Fruit fly (Drosophila melanogaster) whole organism, embryonic: ENCODE data around the gene Nep7.

Source experiments
- Adf1 ChIP-seq: fragments of 200-800 bp; sonication (Bioruptor generic); IDR thresholded peaks from 2 replicates; pipeline ENCODE4 v1.3.6; 2022; ENCODE audit warnings: missing biosample characterization, missing genetic modification characterization
- CG10431 ChIP-seq: fragments of 200-800 bp; sonication (Bioruptor generic); optimal IDR thresholded peaks from 3 replicates; lab custom pipeline; 2018; ENCODE audit warnings: missing biosample characterization, mild to moderate bottlenecking, missing genetic modification characterization
- CG13287 ChIP-seq: fragments of 200-800 bp; sonication (Bioruptor generic); IDR thresholded peaks from 2 replicates; pipeline ENCODE4 v1.3.6; 2022; ENCODE audit warnings: missing biosample characterization, missing genetic modification characterization; ENCODE audit not compliant: partially characterized antibody
- CG13624 ChIP-seq: fragments of 200-800 bp; sonication (Bioruptor generic); optimal IDR thresholded peaks from 2 replicates; lab custom pipeline; 2016; ENCODE audit warnings: missing biosample characterization, missing genetic modification characterization
- CG13894 ChIP-seq: fragments of 200-800 bp; sonication (Bioruptor generic); optimal IDR thresholded peaks from 3 replicates; lab custom pipeline; 2018; ENCODE audit warnings: missing biosample characterization, mild to moderate bottlenecking, missing genetic modification characterization, moderate library complexity
- CG15514 ChIP-seq: fragments of 200-800 bp; sonication (Bioruptor generic); optimal IDR thresholded peaks from 3 replicates; lab custom pipeline; 2017; ENCODE audit warnings: missing biosample characterization, missing genetic modification characterization, mild to moderate bottlenecking, moderate library complexity, missing genetic modification reagents
- CG2199 ChIP-seq: fragments of 200-800 bp; sonication (Bioruptor generic); IDR thresholded peaks from 3 replicates; pipeline ENCODE4 v1.3.6; 2022; ENCODE audit warnings: missing biosample characterization, missing genetic modification characterization
- CG2678 ChIP-seq: fragments of 200-800 bp; sonication (Bioruptor generic); optimal IDR thresholded peaks from 3 replicates; lab custom pipeline; 2019; ENCODE audit warnings: missing biosample characterization, mild to moderate bottlenecking, missing genetic modification characterization, moderate library complexity
- CG31441 ChIP-seq: fragments of 200-800 bp; sonication (Bioruptor generic); IDR thresholded peaks from 2 replicates; pipeline ENCODE4 v1.3.6; 2022; ENCODE audit warnings: missing biosample characterization, missing genetic modification characterization
- CG32532 ChIP-seq: fragments of 200-800 bp; sonication (Bioruptor generic); IDR thresholded peaks from 2 replicates; pipeline ENCODE4 v1.3.6; 2022; ENCODE audit warnings: missing biosample characterization, missing genetic modification characterization
- CG3281 ChIP-seq: fragments of 200-800 bp; sonication (Bioruptor generic); optimal IDR thresholded peaks from 3 replicates; lab custom pipeline; 2017; ENCODE audit warnings: missing biosample characterization, mild to moderate bottlenecking, missing genetic modification characterization
- CG3407 ChIP-seq: fragments of 200-800 bp; sonication (Bioruptor generic); optimal IDR thresholded peaks from 2 replicates; lab custom pipeline; 2018; ENCODE audit warnings: missing biosample characterization, mild to moderate bottlenecking, missing genetic modification characterization
- CG34422 ChIP-seq: fragments of 200-800 bp; sonication (Bioruptor generic); IDR thresholded peaks from 3 replicates; pipeline ENCODE4 v1.3.6; 2022; ENCODE audit warnings: missing biosample characterization, missing genetic modification characterization
- CG43689 ChIP-seq: fragments of 200-800 bp; sonication (Bioruptor generic); IDR thresholded peaks from 2 replicates; pipeline ENCODE4 v1.3.6; 2022; ENCODE audit warnings: missing biosample characterization, missing genetic modification characterization
- CG5953 ChIP-seq: fragments of 200-800 bp; sonication (Bioruptor generic); IDR thresholded peaks from 2 replicates; pipeline ENCODE4 v1.3.6; 2022; ENCODE audit warnings: missing biosample characterization, missing genetic modification characterization
- CG6175 ChIP-seq: fragments of 200-800 bp; sonication (Bioruptor generic); IDR thresholded peaks from 3 replicates; pipeline ENCODE4 v1.3.6; 2022; ENCODE audit warnings: missing biosample characterization, missing genetic modification characterization
- CG6254 ChIP-seq: fragments of 200-800 bp; sonication (Bioruptor generic); optimal IDR thresholded peaks from 3 replicates; lab custom pipeline; 2017; ENCODE audit warnings: mild to moderate bottlenecking, missing biosample characterization, missing genetic modification reagents, missing genetic modification characterization
- CG7556 ChIP-seq: fragments of 200-800 bp; sonication (Bioruptor generic); optimal IDR thresholded peaks from 2 replicates; lab custom pipeline; 2017; ENCODE audit warnings: missing biosample characterization, mild to moderate bottlenecking, missing genetic modification characterization
- CG7987 ChIP-seq: fragments of 200-800 bp; sonication (Bioruptor generic); optimal IDR thresholded peaks from 2 replicates; lab custom pipeline; 2018; ENCODE audit warnings: missing biosample characterization, mild to moderate bottlenecking, missing genetic modification characterization, moderate library complexity
- CG8290 ChIP-seq, 3 experiments: fragments of 200-800 bp; sonication (Bioruptor generic); optimal IDR thresholded peaks; 2 replicates each; lab custom pipeline; 2016 to 2019; ENCODE audit warnings: missing biosample characterization in 3 of 3, missing genetic modification characterization in 3 of 3, mild to moderate bottlenecking in 2 of 3, moderate library complexity in 1 of 3
- CG8765 ChIP-seq: fragments of 200-800 bp; sonication (Bioruptor generic); IDR thresholded peaks from 2 replicates; pipeline ENCODE4 v1.3.6; 2022; ENCODE audit warnings: missing biosample characterization, missing genetic modification characterization
- CG9437 ChIP-seq: fragments of 200-800 bp; sonication (Bioruptor generic); optimal IDR thresholded peaks from 2 replicates; lab custom pipeline; 2018; ENCODE audit warnings: missing biosample characterization, mild to moderate bottlenecking, missing genetic modification characterization
- D19A ChIP-seq: fragments of 200-800 bp; optimal IDR thresholded peaks from 3 replicates; lab custom pipeline; 2019; ENCODE audit warnings: missing biosample characterization, mild to moderate bottlenecking, missing genetic modification characterization, moderate library complexity
- Dbx ChIP-seq: fragments of 200-800 bp; sonication (Bioruptor generic); IDR thresholded peaks from 3 replicates; pipeline ENCODE4 v1.3.6; 2022; ENCODE audit warnings: missing biosample characterization, missing genetic modification characterization
- Deaf1 ChIP-seq: fragments of 200-800 bp; optimal IDR thresholded peaks from 3 replicates; lab custom pipeline; 2019; ENCODE audit warnings: missing biosample characterization, mild to moderate bottlenecking, missing genetic modification characterization, moderate library complexity
- Dip3 ChIP-seq: fragments of 200-800 bp; sonication (Bioruptor generic); optimal IDR thresholded peaks from 3 replicates; lab custom pipeline; 2016; ENCODE audit warnings: missing biosample characterization, missing genetic modification characterization
- Hey ChIP-seq: fragments of 200-800 bp; sonication (Bioruptor generic); optimal IDR thresholded peaks from 3 replicates; lab custom pipeline; 2018; ENCODE audit warnings: missing biosample characterization, mild to moderate bottlenecking, missing genetic modification characterization
- Hmr ChIP-seq: fragments of 200-800 bp; sonication (Bioruptor generic); optimal IDR thresholded peaks from 3 replicates; lab custom pipeline; 2017; ENCODE audit warnings: mild to moderate bottlenecking, missing biosample characterization, missing genetic modification reagents, missing genetic modification characterization
- Med ChIP-seq: fragments of 200-800 bp; sonication (Bioruptor generic); peaks from one replicate; lab custom pipeline; 2016; ENCODE audit warnings: missing biosample characterization, missing genetic modification characterization, mild to moderate bottlenecking, inconsistent platforms, moderate library complexity
- Trl ChIP-seq, 3 experiments: fragments of >200 bp in 2 of 3; fragments of 200-800 bp in 1 of 3; sonication (Bioruptor generic) in 1 of 3; optimal IDR thresholded peaks; 2 replicates in 1 of 3; 3 replicates in 2 of 3; lab custom pipeline; 2016 to 2017; ENCODE audit warnings: missing biosample characterization in 1 of 3, missing genetic modification characterization in 1 of 3
- Vsx1 ChIP-seq: fragments of 200-800 bp; sonication (Bioruptor generic); optimal IDR thresholded peaks from 2 replicates; lab custom pipeline; 2017; ENCODE audit warnings: missing biosample characterization, mild to moderate bottlenecking, missing genetic modification characterization, missing genetic modification reagents
- ab ChIP-seq: fragments of 200-800 bp; sonication (Bioruptor generic); optimal IDR thresholded peaks from 2 replicates; lab custom pipeline; 2016; ENCODE audit warnings: missing biosample characterization, missing genetic modification characterization
- chinmo ChIP-seq: fragments of 200-800 bp; sonication (Bioruptor generic); IDR thresholded peaks from 4 replicates; pipeline ENCODE4 v1.3.6; 2022; ENCODE audit warnings: missing biosample characterization, missing genetic modification characterization; ENCODE audit not compliant: partially characterized antibody
- dati ChIP-seq: fragments of 200-800 bp; sonication (Bioruptor generic); IDR thresholded peaks from 2 replicates; pipeline ENCODE4 v1.3.6; 2022; ENCODE audit warnings: missing biosample characterization, missing genetic modification characterization
- ems ChIP-seq: fragments of 200-800 bp; sonication (Bioruptor generic); optimal IDR thresholded peaks from 3 replicates; lab custom pipeline; 2016; ENCODE audit warnings: missing biosample characterization, missing genetic modification characterization
- exex ChIP-seq: fragments of 200-800 bp; sonication (Bioruptor generic); optimal IDR thresholded peaks from 4 replicates; lab custom pipeline; 2018; ENCODE audit warnings: missing biosample characterization, mild to moderate bottlenecking, missing genetic modification characterization, moderate library complexity
- fd64A ChIP-seq: fragments of 200-800 bp; sonication (Bioruptor generic); optimal IDR thresholded peaks from 3 replicates; lab custom pipeline; 2018; ENCODE audit warnings: missing biosample characterization, mild to moderate bottlenecking, missing genetic modification characterization
- ftz-f1 ChIP-seq: fragments of 200-800 bp; sonication (Bioruptor generic); optimal IDR thresholded peaks from 2 replicates; lab custom pipeline; 2016; ENCODE audit warnings: missing biosample characterization, missing genetic modification characterization
- h ChIP-seq: fragments of >200 bp; optimal IDR thresholded peaks from 2 replicates; lab custom pipeline; 2017
- hth ChIP-seq: fragments of >200 bp; optimal IDR thresholded peaks from 2 replicates; lab custom pipeline; 2017; ENCODE audit warnings: inconsistent platforms
- ken ChIP-seq: fragments of 200-800 bp; sonication (Bioruptor generic); IDR thresholded peaks from 3 replicates; pipeline ENCODE4 v1.3.6; 2022; ENCODE audit warnings: missing biosample characterization, missing genetic modification characterization
- mirr ChIP-seq: fragments of 200-800 bp; sonication (Bioruptor generic); optimal IDR thresholded peaks from 3 replicates; lab custom pipeline; 2018; ENCODE audit warnings: missing biosample characterization, mild to moderate bottlenecking, missing genetic modification characterization
- onecut ChIP-seq: fragments of 200-800 bp; sonication (Bioruptor generic); IDR thresholded peaks from 2 replicates; pipeline ENCODE4 v1.3.6; 2022; ENCODE audit warnings: missing biosample characterization, missing genetic modification characterization
- otp ChIP-seq: fragments of 200-800 bp; sonication (Bioruptor generic); IDR thresholded peaks from 3 replicates; pipeline ENCODE4, ENCODE4 v1.3.6; 2022; ENCODE audit warnings: missing biosample characterization, missing genetic modification characterization
- rib ChIP-seq: fragments of 200-800 bp; sonication (Bioruptor generic); IDR thresholded peaks from 2 replicates; pipeline ENCODE4 v1.3.6; 2022; ENCODE audit warnings: missing biosample characterization, missing genetic modification characterization
- schlank ChIP-seq: fragments of 200-800 bp; sonication (Bioruptor generic); optimal IDR thresholded peaks from 2 replicates; lab custom pipeline; 2018; ENCODE audit warnings: missing biosample characterization, mild to moderate bottlenecking, missing genetic modification characterization
- shn ChIP-seq: fragments of 200-800 bp; sonication (Bioruptor generic); optimal IDR thresholded peaks from 3 replicates; lab custom pipeline; 2016; ENCODE audit warnings: missing biosample characterization, missing genetic modification characterization

Gene Nep7

DNA sequence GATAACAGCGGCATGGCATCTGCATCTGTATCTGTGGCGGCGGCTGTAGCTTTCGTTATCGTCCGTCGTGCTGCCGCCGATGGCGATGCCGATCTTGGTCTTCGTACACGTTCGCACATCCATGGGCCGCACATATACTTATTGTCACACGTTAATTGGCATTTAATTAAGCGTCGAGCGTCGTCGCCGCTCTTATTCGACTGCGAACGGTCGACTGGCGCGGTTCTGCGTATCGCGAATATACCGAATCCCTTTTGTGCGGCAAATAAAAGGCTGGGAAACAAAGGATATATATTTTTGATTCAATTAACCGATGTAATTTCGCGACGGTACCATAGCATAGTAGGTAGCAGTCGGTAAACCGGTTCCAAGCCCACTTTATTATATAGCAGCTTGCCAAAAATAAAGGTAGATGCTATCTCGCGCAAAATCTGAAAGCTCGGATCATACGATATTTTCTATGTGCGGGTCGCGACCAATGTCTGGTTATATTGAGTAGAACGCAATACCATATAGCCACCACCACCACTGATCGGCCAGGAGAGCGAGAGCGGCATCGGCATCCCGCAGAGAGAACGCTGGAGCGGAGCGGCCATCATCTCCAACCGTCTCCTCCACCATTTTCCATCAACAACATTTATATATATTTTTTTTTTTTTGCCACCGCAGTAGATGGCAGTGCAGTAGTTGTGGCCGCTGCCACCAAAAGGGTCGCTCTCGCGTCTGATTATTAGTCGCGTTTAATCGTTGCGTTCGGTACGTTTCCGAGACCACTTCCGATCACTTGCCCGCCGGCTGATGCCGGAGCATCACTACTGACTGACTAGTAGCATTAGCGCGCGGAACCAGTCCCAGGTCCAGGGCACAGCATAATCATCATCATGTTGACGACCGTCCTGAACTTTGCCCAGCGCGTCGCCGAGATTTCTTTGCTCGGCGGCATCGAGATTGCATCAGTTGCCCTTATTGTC lies 29.4 kb upstream of the Nep7 start, which contains the start of gene mino:
TSS of gene mino (plus strand) at position 192 of the 971 bp plus-strand sequence.
- peak; percentile 73; the same call in 3 of the 4 replicates for TF ChIP-seq chinmo (GFP tag; lab: Robert Waterston, UW)
- TF ChIP-seq CG13894 (tag; lab: Kevin White, UChicago) = peak; percentile 99
- peak; percentile 68 for TF ChIP-seq CG15514 (GFP tag; lab: Kevin White, UChicago)
- TF ChIP-seq Vsx1 (GFP tag; lab: Kevin White, UChicago) = no peak
- no peak for TF ChIP-seq D19A (tag; lab: Kevin White, UChicago)
- no peak for TF ChIP-seq hth
- TF ChIP-seq CG32532 (GFP tag; lab: Robert Waterston, UW) = no peak
- peak; percentile 57 for TF ChIP-seq CG13624 (GFP tag; lab: Kevin White, UChicago)
- TF ChIP-seq CG3407 (GFP tag; lab: Kevin White, UChicago) = no peak
- peak; percentile 92 for TF ChIP-seq exex (tag; lab: Kevin White, UChicago)
- TF ChIP-seq CG6175 (GFP tag; lab: Robert Waterston, UW) = 0 out of 3 replicates have a peak, but pooled peaks have one; percentile 50
- peak; percentile 67 for TF ChIP-seq CG7987 (GFP tag; lab: Kevin White, UChicago)
- TF ChIP-seq CG2678 = peak; percentile 28
- TF ChIP-seq shn = no peak
- peak; percentile 82 for TF ChIP-seq Med
- TF ChIP-seq CG6254 = no peak
- peak; percentile 93 for TF ChIP-seq Deaf1 (tag; lab: Kevin White, UChicago)
- no peak for TF ChIP-seq Hey (tag; lab: Kevin White, UChicago)
- peak; percentile 15 for TF ChIP-seq mirr (GFP tag; lab: Kevin White, UChicago)
- TF ChIP-seq CG34422 (GFP tag; lab: Robert Waterston, UW) = peak; percentile 21; the same call in 1 of the 3 replicates
- peak in 1 of 2 experiments; percentile 62 for TF ChIP-seq Trl (optimal IDR thresholded peaks at IDR 0.05; lab: Kevin White, UChicago)
- no peak for TF ChIP-seq Trl (GFP tag; optimal IDR thresholded peaks at IDR 0.05; lab: Kevin White, UChicago)
- 0 out of 2 replicates have a peak, but pooled peaks have one; percentile 19 for TF ChIP-seq CG13287 (GFP tag; lab: Robert Waterston, UW)
- no peak for TF ChIP-seq fd64A
- TF ChIP-seq CG8290 (GFP tag; optimal IDR thresholded peaks at IDR 0.05; lab: Kevin White, UChicago) = no peak
- TF ChIP-seq CG8290 (tag; optimal IDR thresholded peaks at IDR 0.05; lab: Kevin White, UChicago) = no peak
- no peak for TF ChIP-seq onecut (GFP tag; lab: Robert Waterston, UW)
- no peak for TF ChIP-seq ftz-f1 (GFP tag; lab: Kevin White, UChicago)
- TF ChIP-seq CG7556 (GFP tag; lab: Kevin White, UChicago) = no peak
- no peak for TF ChIP-seq ems (GFP tag; lab: Kevin White, UChicago)
- TF ChIP-seq ab (GFP tag; lab: Kevin White, UChicago) = no peak
- TF ChIP-seq CG5953 (GFP tag; lab: Robert Waterston, UW) = peak; percentile 34; the same call in 1 of the 2 replicates
- TF ChIP-seq ken (GFP tag; lab: Robert Waterston, UW) = 0 out of 3 replicates have a peak, but pooled peaks have one; percentile 21
- no peak for TF ChIP-seq CG31441 (GFP tag; lab: Robert Waterston, UW)
- no peak for TF ChIP-seq otp
- TF ChIP-seq Dbx = no peak
- peak; percentile 40; the same call in 1 of the 2 replicates for TF ChIP-seq Adf1
- peak; percentile 33; the same call in 1 of the 2 replicates for TF ChIP-seq rib (GFP tag; lab: Robert Waterston, UW)
- TF ChIP-seq schlank (tag; lab: Kevin White, UChicago) = peak; percentile 3
- no peak for TF ChIP-seq CG9437 (GFP tag; lab: Kevin White, UChicago)
- 0 out of 2 replicates have a peak, but pooled peaks have one; percentile 26 for TF ChIP-seq dati
- 0 out of 3 replicates have a peak, but pooled peaks have one; percentile 40 for TF ChIP-seq CG2199 (GFP tag; lab: Robert Waterston, UW)
- TF ChIP-seq CG10431 (GFP tag; lab: Kevin White, UChicago) = no peak
- TF ChIP-seq h (lab: Kevin White, UChicago) = no peak
- TF ChIP-seq Hmr (GFP tag; lab: Kevin White, UChicago) = peak; percentile 4
- no peak for TF ChIP-seq Dip3 (GFP tag; lab: Kevin White, UChicago)
- TF ChIP-seq CG8765 (GFP tag; lab: Robert Waterston, UW) = no peak
- 0 out of 2 replicates have a peak, but pooled peaks have one; percentile 6 for TF ChIP-seq CG43689 (GFP tag; lab: Robert Waterston, UW)
- peak; percentile 34 for TF ChIP-seq CG3281 (GFP tag; lab: Kevin White, UChicago)
